Worm (Caenorhabditis elegans): Measurements from ENCODE around the gene clec-231.

ce11 chrV:15344481-15344880, 6.0 kb downstream of the clec-231 start, which contains the start of gene wrt-8:
- no peak for TF ChIP-seq tab-1 (GFP tag; IDR thresholded peaks at IDR 0.05)
- no peak for TF ChIP-seq flt-1 (GFP tag; IDR thresholded peaks at IDR 0.05)
- no peak for TF ChIP-seq med-1 (GFP tag; optimal IDR thresholded peaks at IDR 0.05; ENCODE audit: insufficient read depth)
- TF ChIP-seq ref-1 (GFP tag; conservative IDR thresholded peaks at IDR 0.05): no peak

Measured in whole organism, midembryonic.